Worm (Caenorhabditis elegans): ENCODE measurements around the gene egl-20.
"Not testable (repeated sequence)": the region's sequence is repeated elsewhere in the genome, so short reads cannot be mapped to it uniquely, and the experiment has no call there.

The egl-20 gene

DNA sequence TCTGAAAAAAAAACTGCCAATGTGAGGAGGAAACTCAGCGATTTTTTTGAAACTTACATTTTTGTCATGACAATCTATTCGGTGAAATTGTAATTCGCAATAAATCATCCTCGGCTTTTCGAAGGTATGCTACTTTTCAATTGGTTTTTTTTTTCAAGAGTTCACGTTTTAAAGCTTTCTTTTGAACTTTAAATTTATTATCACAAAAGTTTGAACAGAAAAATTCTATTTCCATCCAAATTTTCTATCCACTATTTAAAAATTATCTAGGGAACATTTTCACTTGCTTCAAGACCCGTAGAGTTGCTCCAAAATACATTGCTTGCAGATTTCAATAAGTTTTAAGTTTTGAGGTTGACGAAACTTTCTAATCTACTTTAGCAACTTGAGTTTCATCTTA, 31.2 kb upstream of the egl-20 start, which contains the start of gene K07F5.6:
Gene K07F5.6, minus strand, starts transcription at position 101 of the 400 bp plus-strand sequence.
- TF ChIP-seq dmd-8 (GFP tag; IDR thresholded peaks at IDR 0.05) (no peak), ztf-11 (tag; optimal IDR thresholded peaks at IDR 0.05) (no peak), zip-11 (GFP tag; IDR thresholded peaks at IDR 0.05) (no peak), dve-1 (tag; optimal IDR thresholded peaks at IDR 0.05; ENCODE audit: insufficient read depth) (no peak), Y5F2A.4 (GFP tag; optimal IDR thresholded peaks at IDR 0.05) (no peak), nhr-111 (GFP tag; optimal IDR thresholded peaks at IDR 0.05) (no peak), snpc-4 (tag; optimal IDR thresholded peaks at IDR 0.05) (no peak), dmd-6 (GFP tag; IDR thresholded peaks at IDR 0.05) (no peak), lin-13 (GFP tag; optimal IDR thresholded peaks at IDR 0.05) (no peak), spr-3 (GFP tag; optimal IDR thresholded peaks at IDR 0.05) (no peak), nhr-25 (tag; optimal IDR thresholded peaks at IDR 0.05; ENCODE audit: borderline replicate concordance, insufficient read depth) (no peak), ZK546.5 (tag; optimal IDR thresholded peaks at IDR 0.05) (no peak), nhr-41 (GFP tag; IDR thresholded peaks at IDR 0.05) (no peak), set-16 (GFP tag; IDR thresholded peaks at IDR 0.05) (no peak), dmd-9 (GFP tag; IDR thresholded peaks at IDR 0.05) (no peak), T26A8.4 (GFP tag; IDR thresholded peaks at IDR 0.05) (no peak)

DNA sequence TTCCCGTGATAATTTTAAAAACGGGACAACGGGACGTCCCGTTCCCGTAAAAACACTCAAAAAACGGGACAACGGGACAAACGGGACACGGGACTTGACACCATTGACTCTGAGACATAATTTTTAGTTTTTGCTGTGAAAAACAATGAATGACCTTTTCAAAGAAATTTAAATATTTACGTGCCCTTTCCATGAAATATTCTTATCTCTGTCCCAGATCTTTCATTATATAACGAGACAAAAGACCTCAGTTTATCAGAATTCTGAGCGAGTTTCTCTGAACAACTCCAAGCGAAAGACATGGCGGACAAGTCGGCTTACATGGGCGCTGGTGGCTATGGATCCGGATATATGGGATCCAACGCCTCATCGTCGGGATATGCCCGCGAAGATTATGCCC, 28.4 kb upstream of the egl-20 start, which contains the start of gene nspd-2:
Gene nspd-2, plus strand, starts transcription at position 301 of the 400 bp plus-strand sequence.
- TF ChIP-seq unc-62 (GFP tag; optimal IDR thresholded peaks at IDR 0.05 in 1 of 2) (peak in 1 of 2 experiments; percentile 71), unc-62 (tag; optimal IDR thresholded peaks at IDR 0.05) (no peak), dmd-8 (GFP tag; IDR thresholded peaks at IDR 0.05) (no peak)

DNA sequence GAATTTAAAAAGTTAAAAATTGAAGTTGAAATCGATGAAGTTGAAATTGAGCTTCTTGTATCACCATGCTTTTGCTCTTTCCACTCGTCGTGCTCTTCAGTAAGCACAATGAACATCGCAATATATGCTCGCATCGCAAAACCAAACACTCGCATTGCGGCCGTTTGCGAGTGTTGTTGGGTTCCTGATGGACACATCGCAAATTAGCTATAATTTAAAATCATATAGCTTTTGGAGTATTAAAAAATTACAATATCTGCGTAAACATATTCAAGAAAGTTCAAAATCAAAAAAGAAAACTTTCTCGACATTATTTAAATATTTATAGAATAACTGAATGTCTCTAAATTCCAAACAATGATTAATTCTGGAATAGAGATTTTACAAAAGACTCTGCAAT, 26.7 kb upstream of the egl-20 start, which contains the start of gene K07F5.17:
Gene K07F5.17, plus strand, starts transcription at position 301 of the 400 bp plus-strand sequence.
- no peak for TF ChIP-seq F26F4.8 (GFP tag; conservative IDR thresholded peaks at IDR 0.05)
- no peak for TF ChIP-seq lsy-2 (tag; optimal IDR thresholded peaks at IDR 0.05)
- TF ChIP-seq F44E2.7 (GFP tag; IDR thresholded peaks at IDR 0.05) = no peak
- TF ChIP-seq daf-16 (GFP tag; optimal IDR thresholded peaks at IDR 0.05) = no peak
- TF ChIP-seq daf-16 (tag; optimal IDR thresholded peaks at IDR 0.05) = no peak
- no peak for TF ChIP-seq nhr-76 (tag; optimal IDR thresholded peaks at IDR 0.05)
- no peak for TF ChIP-seq gei-8 (GFP tag; optimal IDR thresholded peaks at IDR 0.05)
- no peak for TF ChIP-seq nhr-25 (tag; optimal IDR thresholded peaks at IDR 0.05; ENCODE audit: borderline replicate concordance, insufficient read depth)
- TF ChIP-seq jun-1 (tag; optimal IDR thresholded peaks at IDR 0.05) = no peak
- TF ChIP-seq skn-1 (tag; optimal IDR thresholded peaks at IDR 0.05) = no peak
- no peak for TF ChIP-seq D1046.2 (GFP tag; IDR thresholded peaks at IDR 0.05)
- TF ChIP-seq rbr-2 (tag; optimal IDR thresholded peaks at IDR 0.05) = no peak

DNA sequence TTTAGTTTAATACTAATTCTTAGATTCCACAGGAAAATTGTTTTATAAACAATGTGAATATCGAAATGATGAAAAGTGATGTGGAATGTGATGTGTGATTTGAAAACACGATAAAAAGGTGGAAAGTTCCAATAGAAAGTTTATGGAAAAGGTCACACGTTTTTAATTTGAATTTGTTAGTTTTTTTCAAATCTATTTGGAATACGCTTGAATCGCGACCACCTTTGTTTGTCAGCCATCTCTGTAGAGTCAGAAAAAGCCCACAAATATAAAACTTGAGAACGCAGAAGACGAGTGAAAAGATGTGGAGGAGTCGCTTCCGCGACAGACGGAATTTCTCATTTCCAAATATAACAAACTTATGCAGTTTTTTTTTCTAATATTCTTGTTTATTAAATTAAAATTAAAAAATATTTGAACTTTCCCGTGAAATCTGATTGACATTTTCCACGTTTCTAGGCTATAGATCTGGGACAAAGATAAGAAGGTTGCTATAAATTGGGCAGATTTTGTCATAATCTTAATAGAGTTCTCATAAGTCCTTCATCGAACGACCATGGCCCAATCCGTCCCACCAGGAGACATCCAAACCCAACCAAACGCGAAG, 25.8 kb upstream of the egl-20 start, which contains the start of the genes kin-24 and msp-56:
Gene kin-24, minus strand, starts transcription at position 101 of the 607 bp plus-strand sequence.
Gene msp-56, plus strand, starts transcription at position 557 of the 607 bp plus-strand sequence.
- TF ChIP-seq dmd-8 (GFP tag; IDR thresholded peaks at IDR 0.05) (0 out of 2 replicates have a peak, but pooled peaks have one; percentile 35), rbr-2 (tag; optimal IDR thresholded peaks at IDR 0.05) (no peak)

DNA sequence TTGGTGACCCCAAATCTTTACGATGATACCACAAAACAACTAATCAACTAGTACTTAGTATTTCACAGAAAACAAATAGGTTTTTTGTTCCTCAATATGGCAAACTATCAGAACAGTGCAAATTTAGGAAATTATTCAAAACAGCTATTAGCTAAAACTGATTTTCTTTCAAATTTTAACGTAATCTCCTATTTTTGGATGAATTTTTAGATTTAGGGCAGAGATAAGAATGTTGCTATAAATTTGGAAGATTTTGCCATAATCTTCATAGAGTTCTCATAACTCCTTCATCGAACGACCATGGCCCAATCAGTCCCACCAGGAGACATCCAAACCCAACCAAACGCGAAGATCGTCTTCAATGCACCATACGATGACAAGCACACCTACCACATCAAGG, 22.0 kb upstream of the egl-20 start, which contains the start of gene msp-10:
Gene msp-10, plus strand, starts transcription at position 301 of the 400 bp plus-strand sequence.
- TF ChIP-seq ces-1 (GFP tag; optimal IDR thresholded peaks at IDR 0.05); ceh-20 (GFP tag; IDR thresholded peaks at IDR 0.05); lin-1 (GFP tag; IDR thresholded peaks at IDR 0.05): not testable (repeated sequence)

Measured in whole organism, L4 larva.